Worm (Caenorhabditis elegans) whole organism, early embryonic: Measurements from ENCODE around the gene gld-3.
A peak's percentile ranks its signal among the peaks of the same experiment; 100 is the strongest.

Experiments used
- B0310.2 ChIP-seq: sonication (generic microtip); optimal IDR thresholded peaks from 2 replicates; lab custom pipeline; 2016; ENCODE audit warnings: mild to moderate bottlenecking, missing genetic modification characterization, missing compliant biosample characterization
- F13C5.2 ChIP-seq: sonication (generic microtip); optimal IDR thresholded peaks from 2 replicates; lab custom pipeline; 2017; ENCODE audit warnings: mild to moderate bottlenecking, missing genetic modification characterization, inconsistent platforms, missing compliant biosample characterization
- aly-1 ChIP-seq: sonication (generic microtip); optimal IDR thresholded peaks from 2 replicates; lab custom pipeline; 2016; ENCODE audit warnings: missing genetic modification characterization, missing compliant biosample characterization
- ama-1 ChIP-seq: fragments of 150-350 bp; optimal IDR thresholded peaks from 2 replicates; lab custom pipeline; 2014
- ceh-13 ChIP-seq: fragments of 200-800 bp; sonication (Bioruptor generic); optimal IDR thresholded peaks from 2 replicates; lab custom pipeline; 2018; ENCODE audit warnings: mild to moderate bottlenecking, missing genetic modification characterization, missing compliant biosample characterization
- ceh-36 ChIP-seq: sonication (generic microtip); optimal IDR thresholded peaks from 2 replicates; lab custom pipeline; 2016; ENCODE audit warnings: missing genetic modification characterization, inconsistent platforms, missing compliant biosample characterization
- ets-7 ChIP-seq: sonication (generic microtip); optimal IDR thresholded peaks from 2 replicates; lab custom pipeline; 2016; ENCODE audit warnings: missing genotype, missing genetic modification characterization, missing compliant biosample characterization
- flt-1 ChIP-seq: fragments of 200-800 bp; sonication (Bioruptor generic); IDR thresholded peaks from 2 replicates; pipeline ENCODE4 v1.3.6; 2022; ENCODE audit warnings: missing genetic modification characterization, missing compliant biosample characterization
- hmbx-1 ChIP-seq: sonication (generic microtip); optimal IDR thresholded peaks from 2 replicates; lab custom pipeline; 2016; ENCODE audit warnings: mild to moderate bottlenecking, missing genetic modification characterization, missing compliant biosample characterization
- hmg-4 ChIP-seq: fragments of 200-800 bp; sonication (Bioruptor generic); optimal IDR thresholded peaks from 2 replicates; lab custom pipeline; 2018; ENCODE audit warnings: mild to moderate bottlenecking, missing genetic modification characterization, missing compliant biosample characterization
- hnd-1 ChIP-seq: sonication (generic microtip); optimal IDR thresholded peaks from 2 replicates; lab custom pipeline; 2016; ENCODE audit warnings: missing genetic modification characterization, missing compliant biosample characterization
- pes-1 ChIP-seq: fragments of 200-800 bp; sonication (Bioruptor generic); IDR thresholded peaks from 2 replicates; pipeline ENCODE4 v1.3.6; 2022; ENCODE audit warnings: missing genetic modification reagents, missing genetic modification characterization, missing compliant biosample characterization
- scrt-1 ChIP-seq: fragments of 200-800 bp; sonication (Bioruptor generic); IDR thresholded peaks from 2 replicates; pipeline ENCODE4 v1.3.6; 2022; ENCODE audit warnings: missing genetic modification characterization, missing compliant biosample characterization
- sea-1 ChIP-seq: fragments of 200-800 bp; sonication (Bioruptor generic); conservative IDR thresholded peaks from 2 replicates; pipeline ENCODE4 v1.3.6; 2022; ENCODE audit warnings: missing genetic modification characterization, missing compliant biosample characterization
- tbx-11 ChIP-seq: fragments of 200-800 bp; sonication (Bioruptor generic); IDR thresholded peaks from 2 replicates; pipeline ENCODE4 v1.3.6; 2022; ENCODE audit warnings: missing genetic modification characterization, missing compliant biosample characterization
- tbx-37 ChIP-seq: fragments of 200-800 bp; sonication (Bioruptor generic); conservative IDR thresholded peaks from 2 replicates; pipeline ENCODE4 v1.3.6; 2022; ENCODE audit warnings: missing genetic modification reagents, missing genetic modification characterization, missing compliant biosample characterization
- tra-4 ChIP-seq: sonication (generic microtip); optimal IDR thresholded peaks from 2 replicates; lab custom pipeline; 2017; ENCODE audit warnings: missing genetic modification characterization, missing compliant biosample characterization

The gld-3 gene

DNA sequence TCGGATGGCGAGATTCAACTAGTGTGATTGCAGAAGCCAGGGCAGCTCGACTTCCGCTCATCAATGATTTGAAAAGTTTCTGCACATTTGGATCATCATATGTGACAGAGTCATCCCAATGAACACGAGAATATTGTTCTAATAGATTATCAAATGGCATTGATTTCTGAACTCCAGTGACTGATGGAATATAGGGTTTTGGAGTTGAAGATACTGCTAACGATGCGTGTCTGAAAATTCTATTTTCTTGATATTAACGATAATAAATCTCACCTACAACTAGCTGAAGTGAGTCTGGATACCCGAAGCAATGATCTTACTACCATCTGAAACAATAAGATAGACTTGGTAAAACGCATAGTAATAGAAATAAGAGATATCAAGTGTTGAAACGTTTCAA is 31.6 kb upstream of the gld-3 start, which contains the start of gene mmaa-1:
Gene mmaa-1, minus strand, starts transcription at position 328 of the 400 bp plus-strand sequence.
- TF ChIP-seq hmg-4 (GFP tag; lab: Kevin White, UChicago) (no peak), tbx-11 (GFP tag; lab: Robert Waterston, UW) (no peak), ets-7 (no peak), tbx-37 (GFP tag; lab: Robert Waterston, UW) (no peak), B0310.2 (tag; lab: Kevin White, UChicago) (no peak), tra-4 (no peak), ceh-13 (GFP tag; lab: Kevin White, UChicago) (no peak), sea-1 (GFP tag; lab: Robert Waterston, UW) (no peak), flt-1 (GFP tag; lab: Robert Waterston, UW) (no peak), hmbx-1 (no peak), ama-1 (lab: Kevin White, UChicago) (no peak)

DNA sequence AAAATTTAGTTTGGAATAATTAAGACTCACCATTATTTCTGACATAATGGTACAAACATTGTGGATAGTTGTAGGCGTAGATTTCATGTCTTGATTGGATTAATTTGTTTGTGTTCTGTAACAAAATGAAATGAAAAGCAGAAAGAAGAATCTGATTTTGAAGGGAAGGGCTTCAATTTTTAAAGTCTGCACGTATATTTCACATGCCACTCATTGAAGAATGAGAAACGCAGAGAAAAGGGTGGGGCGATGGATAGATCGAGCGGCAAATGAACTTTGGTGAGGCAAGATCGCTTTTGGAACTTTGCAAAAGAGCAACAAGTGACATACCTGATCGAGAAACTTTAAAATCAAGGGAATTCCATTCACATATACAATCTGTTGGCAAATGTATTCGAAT is 30.2 kb upstream of the gld-3 start:
- TF ChIP-seq ets-7 (no peak), tra-4 (no peak), hmg-4 (GFP tag; lab: Kevin White, UChicago) (no peak)

DNA sequence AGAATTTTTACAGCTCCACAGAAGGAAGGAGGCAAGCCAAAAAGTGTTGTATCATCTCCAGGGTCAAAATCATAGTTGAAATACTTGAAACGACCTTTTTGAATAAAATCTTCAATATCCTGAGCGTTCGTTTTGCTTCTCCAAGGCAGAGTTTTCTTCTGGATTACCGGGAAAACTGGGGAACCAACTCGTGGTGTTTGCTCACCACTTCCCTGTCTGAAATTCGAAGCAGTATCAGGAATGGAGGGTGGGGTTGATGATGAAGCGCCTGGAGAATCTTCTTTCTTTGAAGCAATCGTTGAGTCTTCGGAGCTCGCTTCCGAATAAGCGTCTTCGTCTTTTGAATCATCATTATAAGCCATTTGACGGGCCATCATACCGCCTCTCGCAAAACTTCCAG is 29.3 kb upstream of the gld-3 start:
- no peak for TF ChIP-seq tbx-37 (GFP tag; lab: Robert Waterston, UW)
- no peak for TF ChIP-seq ets-7
- no peak for TF ChIP-seq tra-4
- TF ChIP-seq hmg-4 (GFP tag; lab: Kevin White, UChicago), result no peak
- no peak for TF ChIP-seq ceh-13 (GFP tag; lab: Kevin White, UChicago)

DNA sequence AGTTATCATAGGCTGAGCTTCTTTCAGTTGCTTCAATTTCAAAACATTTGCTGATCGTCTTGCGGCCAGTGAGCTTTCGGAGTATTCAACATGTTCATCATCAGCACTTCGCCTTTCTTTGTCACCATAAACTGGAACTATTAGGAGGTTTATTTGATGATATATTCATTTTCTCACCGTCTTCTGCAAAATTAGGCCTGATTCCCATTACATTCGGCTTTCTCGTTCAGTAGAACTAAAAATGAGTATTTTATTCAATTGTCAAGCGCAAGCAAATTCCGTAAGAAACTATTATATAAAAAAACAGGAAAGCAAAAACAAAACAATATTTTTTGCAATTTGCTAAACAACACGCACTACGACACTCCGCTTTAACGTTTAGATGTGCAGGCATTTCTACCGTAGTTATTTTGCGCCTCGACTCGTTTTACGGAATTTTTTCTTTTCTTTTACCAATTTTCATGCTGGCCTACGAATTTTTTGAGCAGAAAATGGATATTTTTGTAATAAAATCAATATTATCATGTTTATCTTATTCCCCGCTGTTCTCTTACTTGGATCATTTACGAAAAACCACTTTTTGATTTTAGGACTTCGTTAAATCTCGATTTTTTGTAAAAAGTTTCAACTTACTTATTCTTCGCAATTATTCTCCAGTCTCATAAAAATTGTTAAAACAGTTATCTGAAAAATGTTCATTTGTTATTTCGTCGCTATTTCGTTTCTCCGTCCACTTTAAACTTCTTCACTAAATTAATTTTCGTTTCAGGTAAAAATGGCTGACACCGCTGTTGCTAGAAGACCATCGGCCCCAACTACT is 27.4 kb upstream of the gld-3 start, which contains the start of the genes farl-11 and rpl-33:
Gene farl-11, minus strand, starts transcription at position 242 of the 820 bp plus-strand sequence.
Gene rpl-33, plus strand, starts transcription at position 770 of the 820 bp plus-strand sequence.
- TF ChIP-seq tbx-11 (GFP tag; lab: Robert Waterston, UW), result no peak
- 0 out of 2 replicates have a peak, but pooled peaks have one; percentile 27 for TF ChIP-seq flt-1 (GFP tag; lab: Robert Waterston, UW)
- TF ChIP-seq F13C5.2 (tag; lab: Kevin White, UChicago), result peak; percentile 51

DNA sequence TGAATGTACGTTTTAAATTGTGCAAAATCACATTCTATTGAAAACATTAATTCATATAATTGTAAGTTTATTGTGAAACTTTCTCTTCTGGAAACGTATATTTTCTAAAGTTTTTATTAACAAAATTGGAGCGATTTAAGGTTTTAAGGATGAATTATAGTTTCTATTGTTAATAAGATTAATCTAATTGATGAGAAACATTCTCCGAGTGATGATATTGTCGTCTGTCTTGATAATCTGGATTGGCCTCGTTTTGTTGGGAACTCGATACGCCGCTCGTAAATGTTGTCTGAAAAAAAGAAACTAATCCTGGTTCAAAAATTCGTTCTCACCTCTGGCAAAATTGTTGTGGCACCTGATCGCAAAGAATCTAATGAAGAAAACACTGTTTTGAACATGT is 26.1 kb upstream of the gld-3 start:
- TF ChIP-seq B0310.2 (tag; lab: Kevin White, UChicago) (no peak), sea-1 (GFP tag; lab: Robert Waterston, UW) (no peak), tbx-37 (GFP tag; lab: Robert Waterston, UW) (no peak), scrt-1 (GFP tag; lab: Robert Waterston, UW) (no peak), ama-1 (lab: Kevin White, UChicago) (no peak), ceh-13 (GFP tag; lab: Kevin White, UChicago) (no peak), tbx-11 (GFP tag; lab: Robert Waterston, UW) (no peak), hmbx-1 (no peak), tra-4 (no peak), hmg-4 (GFP tag; lab: Kevin White, UChicago) (no peak), aly-1 (tag; lab: Kevin White, UChicago) (no peak), ceh-36 (tag; lab: Kevin White, UChicago) (no peak), pes-1 (GFP tag; lab: Robert Waterston, UW) (no peak), F13C5.2 (tag; lab: Kevin White, UChicago) (no peak), ets-7 (no peak), flt-1 (GFP tag; lab: Robert Waterston, UW) (no peak), hnd-1 (tag; lab: Kevin White, UChicago) (no peak)

DNA sequence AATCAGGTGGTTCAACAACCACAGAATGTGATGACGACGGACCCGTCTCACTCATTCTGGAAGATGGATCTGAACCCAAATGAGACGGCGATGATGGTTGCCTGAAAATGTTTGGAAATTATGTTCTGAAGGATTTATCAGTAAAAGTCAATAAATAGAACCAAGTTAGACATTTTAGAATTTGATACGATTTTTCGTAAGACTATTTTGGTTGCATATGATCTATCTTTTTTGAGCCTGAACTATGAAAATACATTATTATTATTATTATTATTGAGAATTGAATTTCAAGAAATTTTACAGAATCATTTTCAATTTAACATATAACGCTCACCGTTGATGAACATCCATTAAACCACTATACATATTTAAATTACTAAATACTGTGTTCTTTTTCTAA is 22.5 kb upstream of the gld-3 start, which contains the start of gene F10E7.9:
Gene F10E7.9, minus strand, starts transcription at position 101 of the 400 bp plus-strand sequence.
- TF ChIP-seq pes-1 (GFP tag; lab: Robert Waterston, UW), result no peak
- no peak for TF ChIP-seq scrt-1 (GFP tag; lab: Robert Waterston, UW)
- no peak for TF ChIP-seq flt-1 (GFP tag; lab: Robert Waterston, UW)
- no peak for TF ChIP-seq hnd-1 (tag; lab: Kevin White, UChicago)
- no peak for TF ChIP-seq sea-1 (GFP tag; lab: Robert Waterston, UW)
- TF ChIP-seq F13C5.2 (tag; lab: Kevin White, UChicago), result no peak
- no peak for TF ChIP-seq tbx-11 (GFP tag; lab: Robert Waterston, UW)
- TF ChIP-seq B0310.2 (tag; lab: Kevin White, UChicago), result no peak
- no peak for TF ChIP-seq ama-1 (lab: Kevin White, UChicago)
- no peak for TF ChIP-seq ets-7
- no peak for TF ChIP-seq hmbx-1
- TF ChIP-seq ceh-13 (GFP tag; lab: Kevin White, UChicago), result no peak

DNA sequence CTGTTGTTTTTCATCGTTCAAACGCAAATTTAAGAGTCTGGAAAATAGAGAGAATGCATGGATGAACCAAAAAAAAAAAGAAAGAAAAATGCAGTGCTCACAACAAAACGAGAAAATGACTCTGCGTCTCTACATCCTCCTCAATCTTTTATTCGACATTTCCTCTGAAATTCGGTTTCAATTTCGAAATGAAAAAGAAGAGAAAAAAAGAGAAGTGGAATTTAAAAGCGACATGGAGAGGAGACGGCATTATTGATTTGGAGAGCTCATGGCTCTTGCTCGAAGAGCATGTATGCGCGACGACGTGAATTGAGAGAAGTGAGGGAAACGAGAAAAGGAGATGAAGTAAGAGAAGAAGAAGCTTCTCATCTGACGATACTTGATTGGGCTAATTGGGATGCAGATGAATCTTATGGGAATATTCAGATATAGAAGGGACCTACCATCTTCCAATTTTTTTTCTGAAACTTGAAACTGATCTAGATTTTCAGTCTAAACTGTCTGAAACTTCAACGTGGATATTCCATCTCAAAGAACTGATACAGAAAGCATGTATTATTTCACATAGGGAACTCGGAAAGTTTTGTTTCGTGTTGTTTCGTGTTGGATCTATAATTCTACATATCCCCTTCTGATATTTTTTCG is 21.3 kb upstream of the gld-3 start:
- TF ChIP-seq hnd-1 (tag; lab: Kevin White, UChicago) (no peak), hmbx-1 (no peak), hmg-4 (GFP tag; lab: Kevin White, UChicago) (no peak), flt-1 (GFP tag; lab: Robert Waterston, UW) (no peak), ceh-36 (tag; lab: Kevin White, UChicago) (no peak), tbx-37 (GFP tag; lab: Robert Waterston, UW) (no peak), ceh-13 (GFP tag; lab: Kevin White, UChicago) (no peak), tra-4 (no peak), B0310.2 (tag; lab: Kevin White, UChicago) (no peak), ama-1 (lab: Kevin White, UChicago) (no peak), F13C5.2 (tag; lab: Kevin White, UChicago) (no peak), pes-1 (GFP tag; lab: Robert Waterston, UW) (no peak)
